Worm (Caenorhabditis elegans) whole organism, young adult: ENCODE measurements around the gene nhr-38.

ENCODE experiments used
- C06A6.2 ChIP-seq: fragments of 200-800 bp; sonication (Bioruptor generic); conservative IDR thresholded peaks from 2 replicates; pipeline ENCODE4 v1.3.6; 2022; ENCODE audit warnings: missing genetic modification characterization, missing compliant biosample characterization
- F10E7.11 ChIP-seq: sonication (generic microtip); optimal IDR thresholded peaks from 2 replicates; lab custom pipeline; 2017; ENCODE audit warnings: mild to moderate bottlenecking, missing genetic modification characterization, moderate library complexity, missing compliant biosample characterization
- F22D6.2 ChIP-seq: sonication (generic microtip); optimal IDR thresholded peaks from 2 replicates; lab custom pipeline; 2016; ENCODE audit warnings: mild to moderate bottlenecking, missing genetic modification characterization, missing compliant biosample characterization
- F37B4.10 ChIP-seq: fragments of 200-800 bp; sonication (Bioruptor generic); IDR thresholded peaks from 2 replicates; pipeline ENCODE4 v1.3.6; 2022; ENCODE audit warnings: missing genetic modification characterization, missing compliant biosample characterization
- F49E8.2 ChIP-seq: sonication (generic microtip); optimal IDR thresholded peaks from 3 replicates; lab custom pipeline; 2017; ENCODE audit warnings: missing genetic modification characterization, mild to moderate bottlenecking, missing compliant biosample characterization, antibody characterized with exemption, moderate library complexity; ENCODE audit not compliant: insufficient read depth
- F55B11.4 ChIP-seq: sonication (generic microtip); optimal IDR thresholded peaks from 2 replicates; lab custom pipeline; 2016; ENCODE audit warnings: missing compliant biosample characterization, missing genetic modification characterization, borderline replicate concordance; ENCODE audit not compliant: insufficient read depth
- K11D2.4 ChIP-seq: fragments of 200-800 bp; sonication (Bioruptor generic); IDR thresholded peaks from 2 replicates; pipeline ENCODE4 v1.3.6; 2022; ENCODE audit warnings: missing genetic modification reagents, missing genetic modification characterization, missing compliant biosample characterization
- K12H6.12 ChIP-seq: fragments of 200-800 bp; sonication (Bioruptor generic); optimal IDR thresholded peaks from 2 replicates; lab custom pipeline; 2018; ENCODE audit warnings: mild to moderate bottlenecking, missing genetic modification characterization, missing compliant biosample characterization
- Y53F4B.3 ChIP-seq: fragments of 200-800 bp; sonication (Bioruptor generic); IDR thresholded peaks from 2 replicates; pipeline ENCODE4 v1.3.6; 2022; ENCODE audit warnings: missing genetic modification reagents, missing genetic modification characterization, missing compliant biosample characterization
- Y56A3A.18 ChIP-seq: fragments of 200-800 bp; sonication (Bioruptor generic); IDR thresholded peaks from 2 replicates; pipeline ENCODE4 v1.3.6; 2022; ENCODE audit warnings: missing genetic modification reagents, missing genetic modification characterization, missing compliant biosample characterization
- Y67H2A.10 ChIP-seq: fragments of 200-800 bp; sonication (Bioruptor generic); conservative IDR thresholded peaks from 2 replicates; pipeline ENCODE4 v1.3.6; 2022; ENCODE audit warnings: missing genetic modification reagents, missing genetic modification characterization, missing compliant biosample characterization
- akir-1 ChIP-seq: fragments of 200-800 bp; sonication (Bioruptor generic); optimal IDR thresholded peaks from 2 replicates; lab custom pipeline; 2018; ENCODE audit warnings: mild to moderate bottlenecking, missing genetic modification characterization, moderate library complexity, missing compliant biosample characterization
- ama-1 ChIP-seq, 3 experiments: fragments of 150-350 bp in 1 of 3; sonication (generic microtip) in 2 of 3; optimal IDR thresholded peaks; 2 replicates each; lab custom pipeline; 2014 to 2018; ENCODE audit warnings: missing biosample characterization in 2 of 3, missing genetic modification characterization in 2 of 3, missing genetic modification reagents in 2 of 3
- attf-5 ChIP-seq: fragments of 200-800 bp; sonication (Bioruptor generic); optimal IDR thresholded peaks from 2 replicates; lab custom pipeline; 2018; ENCODE audit warnings: mild to moderate bottlenecking, missing genetic modification characterization, missing compliant biosample characterization
- bed-1 ChIP-seq: fragments of 200-800 bp; sonication (Bioruptor generic); IDR thresholded peaks from 2 replicates; pipeline ENCODE4 v1.3.6; 2022; ENCODE audit warnings: missing genetic modification reagents, missing genetic modification characterization, missing compliant biosample characterization
- ceh-27 ChIP-seq: fragments of 200-800 bp; sonication (Bioruptor generic); optimal IDR thresholded peaks from 2 replicates; lab custom pipeline; 2018; ENCODE audit warnings: mild to moderate bottlenecking, missing genetic modification characterization, moderate library complexity, missing compliant biosample characterization
- ceh-40 ChIP-seq: fragments of 200-800 bp; sonication (Bioruptor generic); IDR thresholded peaks from 2 replicates; pipeline ENCODE4 v1.3.6; 2022; ENCODE audit warnings: missing genetic modification characterization, missing compliant biosample characterization
- ceh-79 ChIP-seq: sonication (generic microtip); optimal IDR thresholded peaks from 2 replicates; lab custom pipeline; 2017; ENCODE audit warnings: mild to moderate bottlenecking, missing genetic modification characterization, missing compliant biosample characterization
- ceh-91 ChIP-seq: fragments of 200-800 bp; sonication (Bioruptor generic); IDR thresholded peaks from 2 replicates; pipeline ENCODE4 v1.3.6; 2022; ENCODE audit warnings: missing genetic modification reagents, missing genetic modification characterization, missing compliant biosample characterization
- chd-7 ChIP-seq: sonication (generic microtip); optimal IDR thresholded peaks from 2 replicates; lab custom pipeline; 2016; ENCODE audit warnings: mild to moderate bottlenecking, missing genetic modification characterization, moderate library complexity, missing compliant biosample characterization
- egl-44 ChIP-seq: fragments of 200-800 bp; sonication (Bioruptor generic); IDR thresholded peaks from 2 replicates; pipeline ENCODE4 v1.3.6; 2022; ENCODE audit warnings: missing genetic modification reagents, missing genetic modification characterization, missing compliant biosample characterization
- egrh-3 ChIP-seq: fragments of 200-800 bp; sonication (Bioruptor generic); IDR thresholded peaks from 2 replicates; pipeline ENCODE4 v1.3.6; 2022; ENCODE audit warnings: missing genetic modification reagents, missing genetic modification characterization, missing compliant biosample characterization
- ets-4 ChIP-seq: fragments of 200-800 bp; sonication (Bioruptor generic); optimal IDR thresholded peaks from 2 replicates; lab custom pipeline; 2018; ENCODE audit warnings: mild to moderate bottlenecking, missing genetic modification characterization, missing compliant biosample characterization
- hmg-1.2 ChIP-seq: fragments of 200-800 bp; sonication (Bioruptor generic); IDR thresholded peaks from 2 replicates; pipeline ENCODE4 v1.3.6; 2022; ENCODE audit warnings: missing genetic modification reagents, missing genetic modification characterization, missing compliant biosample characterization
- hmg-20 ChIP-seq: fragments of 200-800 bp; sonication (Bioruptor generic); IDR thresholded peaks from 2 replicates; pipeline ENCODE4 v1.3.6; 2022; ENCODE audit warnings: missing genetic modification reagents, missing genetic modification characterization, missing compliant biosample characterization
- hrde-1 ChIP-seq: sonication (generic microtip); optimal IDR thresholded peaks from 2 replicates; lab custom pipeline; 2016; ENCODE audit warnings: missing genetic modification characterization, mild to moderate bottlenecking, missing compliant biosample characterization, moderate library complexity, missing genotype, missing genetic modification reagents, borderline replicate concordance
- lag-1 ChIP-seq: fragments of 200-800 bp; sonication (Bioruptor generic); IDR thresholded peaks from 2 replicates; pipeline ENCODE4 v1.3.6; 2022; ENCODE audit warnings: missing genetic modification reagents, missing genetic modification characterization, missing compliant biosample characterization
- lin-35 ChIP-seq, 3 experiments: fragments of 150-350 bp in 2 of 3; sonication (generic microtip) in 1 of 3; optimal IDR thresholded peaks; 2 replicates each; lab custom pipeline; 2014 to 2018; ENCODE audit warnings: missing biosample characterization in 3 of 3, missing genetic modification characterization in 3 of 3, missing genetic modification reagents in 3 of 3
- lir-1 ChIP-seq: fragments of 200-800 bp; sonication (Bioruptor generic); conservative IDR thresholded peaks from 2 replicates; pipeline ENCODE4 v1.3.6; 2022; ENCODE audit warnings: missing genetic modification reagents, missing genetic modification characterization, missing compliant biosample characterization
- nhr-179 ChIP-seq: sonication (generic microtip); optimal IDR thresholded peaks from 2 replicates; lab custom pipeline; 2016; ENCODE audit warnings: mild to moderate bottlenecking, missing genetic modification characterization, missing compliant biosample characterization
- nhr-80 ChIP-seq: sonication (generic microtip); optimal IDR thresholded peaks from 2 replicates; lab custom pipeline; 2016; ENCODE audit warnings: missing genetic modification characterization, missing compliant biosample characterization
- nhr-90 ChIP-seq: sonication (generic microtip); optimal IDR thresholded peaks from 2 replicates; lab custom pipeline; 2016; ENCODE audit warnings: missing genotype, mild to moderate bottlenecking, missing genetic modification characterization, missing compliant biosample characterization
- rcor-1 ChIP-seq: fragments of 200-800 bp; sonication (Bioruptor generic); IDR thresholded peaks from 2 replicates; pipeline ENCODE4 v1.3.6; 2022; ENCODE audit warnings: missing genetic modification reagents, missing genetic modification characterization, missing compliant biosample characterization
- sdz-38 ChIP-seq: sonication (generic microtip); optimal IDR thresholded peaks from 2 replicates; lab custom pipeline; 2016; ENCODE audit warnings: missing genotype, missing genetic modification characterization, missing compliant biosample characterization
- sea-2 ChIP-seq: fragments of 200-800 bp; sonication (Bioruptor generic); IDR thresholded peaks from 2 replicates; pipeline ENCODE4 v1.3.6; 2022; ENCODE audit warnings: missing genetic modification characterization, missing compliant biosample characterization
- snpc-1.1 ChIP-seq: sonication (generic microtip); optimal IDR thresholded peaks from 2 replicates; lab custom pipeline; 2017; ENCODE audit warnings: missing genetic modification characterization, mild to moderate bottlenecking, missing compliant biosample characterization, antibody characterized with exemption, moderate library complexity, missing genotype, missing genetic modification reagents; ENCODE audit not compliant: insufficient read depth
- snpc-4 ChIP-seq, 5 experiments: fragments of 150-350 bp in 1 of 5; sonication (generic microtip) in 4 of 5; optimal IDR thresholded peaks; 2 replicates each; lab custom pipeline; 2014 to 2018; ENCODE audit warnings: missing genetic modification characterization in 5 of 5, missing biosample characterization in 3 of 5, antibody characterized with exemption in 2 of 5, mild to moderate bottlenecking in 2 of 5, missing compliant biosample characterization in 2 of 5, missing genotype in 2 of 5, moderate library complexity in 2 of 5, missing genetic modification reagents in 1 of 5
- unc-62 ChIP-seq: fragments of 150-350 bp; optimal IDR thresholded peaks from 2 replicates; lab custom pipeline; 2014; ENCODE audit warnings: missing biosample characterization, missing genetic modification reagents, missing genetic modification characterization
- ztf-18 ChIP-seq: sonication (generic microtip); optimal IDR thresholded peaks from 2 replicates; lab custom pipeline; 2016; ENCODE audit warnings: missing genotype, mild to moderate bottlenecking, missing genetic modification characterization, missing compliant biosample characterization
- ztf-22 ChIP-seq: fragments of 200-800 bp; sonication (Bioruptor generic); optimal IDR thresholded peaks from 2 replicates; lab custom pipeline; 2018; ENCODE audit warnings: mild to moderate bottlenecking, missing genetic modification characterization, moderate library complexity, missing compliant biosample characterization

Gene nhr-38

ce11 chrIV:9677226-9677992, 32.6 kb upstream of the nhr-38 start (continued):
- TF ChIP-seq hmg-1.2 (GFP tag; lab: Robert Waterston, UW) (peak; percentile 80), ama-1 (optimal IDR thresholded peaks at IDR 0.05; lab: Kevin White, UChicago) (no peak), ama-1 (GFP tag; optimal IDR thresholded peaks at IDR 0.05; lab: Kevin White, UChicago) (no peak), Y67H2A.10 (GFP tag; lab: Robert Waterston, UW) (no peak), rcor-1 (GFP tag; lab: Robert Waterston, UW) (no peak), attf-5 (GFP tag; lab: Kevin White, UChicago) (peak; percentile 68), ceh-27 (peak; percentile 55), lir-1 (GFP tag; lab: Robert Waterston, UW) (no peak)
- TF ChIP-seq, all 124 proteins: peak for 17

ce11 chrIV:9678007-9678406, 32.0 kb upstream of the nhr-38 start:
- TF ChIP-seq egl-44 (GFP tag; lab: Robert Waterston, UW) (no peak), ceh-91 (GFP tag; lab: Robert Waterston, UW) (no peak), ceh-40 (GFP tag; lab: Robert Waterston, UW) (no peak), K12H6.12 (tag; lab: Kevin White, UChicago) (no peak)

- no peak for TF ChIP-seq snpc-1.1
- TF ChIP-seq sea-2 = no peak
- no peak for TF ChIP-seq lag-1 (GFP tag; lab: Robert Waterston, UW)
- TF ChIP-seq F22D6.2 = no peak
- no peak for TF ChIP-seq Y56A3A.18 (GFP tag; lab: Robert Waterston, UW)
- no peak for TF ChIP-seq snpc-4 (GFP tag; optimal IDR thresholded peaks at IDR 0.05; lab: Kevin White, UChicago)
- TF ChIP-seq snpc-4 (tag; optimal IDR thresholded peaks at IDR 0.05; lab: Kevin White, UChicago) = no peak
- no peak for TF ChIP-seq ceh-40 (GFP tag; lab: Robert Waterston, UW)
- TF ChIP-seq C06A6.2 = no peak
- TF ChIP-seq rcor-1 (GFP tag; lab: Robert Waterston, UW) = no peak
- no peak for TF ChIP-seq egrh-3 (GFP tag; lab: Robert Waterston, UW)
- no peak for TF ChIP-seq K11D2.4
- TF ChIP-seq lin-35 (GFP tag; optimal IDR thresholded peaks at IDR 0.05; lab: Kevin White, UChicago) = no peak
- no peak for TF ChIP-seq Y53F4B.3 (GFP tag; lab: Robert Waterston, UW)
- TF ChIP-seq chd-7 = no peak
- TF ChIP-seq lir-1 (GFP tag; lab: Robert Waterston, UW) = no peak
Measured at ce11 chrIV:9679296-9679695, 30.7 kb upstream of the nhr-38 start.

ce11 chrIV:9680841-9681240, 29.1 kb upstream of the nhr-38 start, which contains the start of gene ins-8:
Gene ins-8, minus strand, starts transcription at chrIV:9680941.
- TF ChIP-seq nhr-90 = no peak
- TF ChIP-seq sdz-38 (tag; lab: Kevin White, UChicago) = no peak
- no peak for TF ChIP-seq F10E7.11
- TF ChIP-seq ztf-18 (tag; lab: Kevin White, UChicago) = no peak
- TF ChIP-seq ztf-22 (GFP tag; lab: Kevin White, UChicago) = no peak
- TF ChIP-seq hmg-20 = no peak
- no peak for TF ChIP-seq F49E8.2 (tag; lab: Kevin White, UChicago)

- TF ChIP-seq F55B11.4 (tag; lab: Kevin White, UChicago) (no peak), F37B4.10 (no peak), unc-62 (GFP tag; lab: Kevin White, UChicago) (peak; percentile 70), hrde-1 (tag; lab: Kevin White, UChicago) (no peak), nhr-90 (no peak), ceh-79 (tag; lab: Kevin White, UChicago) (no peak), bed-1 (GFP tag; lab: Robert Waterston, UW) (no peak), nhr-80 (tag; lab: Kevin White, UChicago) (peak; percentile 86), chd-7 (no peak), nhr-179 (tag; lab: Kevin White, UChicago) (no peak), hmg-1.2 (GFP tag; lab: Robert Waterston, UW) (no peak), ztf-22 (GFP tag; lab: Kevin White, UChicago) (peak; percentile 48), ets-4 (GFP tag; lab: Kevin White, UChicago) (peak; percentile 82), akir-1 (no peak)
Measured at ce11 chrIV:9682514-9682913, 27.5 kb upstream of the nhr-38 start, which contains the start of gene ins-7. Gene ins-7, minus strand, starts transcription at chrIV:9682845.
